Worm (Caenorhabditis elegans) whole organism, L4 larva: ENCODE measurements around the gene nhr-48.

ENCODE experiments used
- egl-27 ChIP-seq: sonication (generic microtip); optimal IDR thresholded peaks from 3 replicates; lab custom pipeline; 2017; ENCODE audit warnings: missing biosample characterization, missing genetic modification reagents, missing genetic modification characterization
- lin-38 ChIP-seq: fragments of 200-800 bp; sonication (Bioruptor generic); IDR thresholded peaks from 2 replicates; pipeline ENCODE4 v1.3.6; 2022; ENCODE audit warnings: missing genetic modification reagents, missing genetic modification characterization, missing compliant biosample characterization
- madf-9 ChIP-seq: fragments of 200-800 bp; sonication (Bioruptor generic); conservative IDR thresholded peaks from 2 replicates; pipeline ENCODE4 v1.3.6; 2022; ENCODE audit warnings: missing genetic modification reagents, missing genetic modification characterization, missing compliant biosample characterization
- mep-1 ChIP-seq: fragments of 150-350 bp; sonication (generic microtip); optimal IDR thresholded peaks from 3 replicates; lab custom pipeline; 2014; ENCODE audit warnings: missing biosample characterization, missing genetic modification characterization
- mxl-2 ChIP-seq: fragments of 200-800 bp; sonication (Bioruptor generic); conservative IDR thresholded peaks from 2 replicates; pipeline ENCODE4 v1.3.6; 2022; ENCODE audit warnings: missing genetic modification reagents, missing genetic modification characterization, missing compliant biosample characterization
- nhr-11 ChIP-seq: fragments of 150-350 bp; optimal IDR thresholded peaks from 2 replicates; lab custom pipeline; 2014; ENCODE audit warnings: missing biosample characterization, missing genetic modification characterization
- nhr-25 ChIP-seq: sonication (generic microtip); optimal IDR thresholded peaks from 2 replicates; lab custom pipeline; 2017; ENCODE audit warnings: missing genetic modification characterization, mild to moderate bottlenecking, missing compliant biosample characterization, antibody characterized with exemption, moderate library complexity, borderline replicate concordance; ENCODE audit not compliant: insufficient read depth
- nhr-28 ChIP-seq: fragments of 150-350 bp; optimal IDR thresholded peaks from 2 replicates; lab custom pipeline; 2014; ENCODE audit warnings: missing biosample characterization, missing genetic modification characterization
- nhr-77 ChIP-seq: fragments of 150-350 bp; optimal IDR thresholded peaks from 2 replicates; lab custom pipeline; 2014; ENCODE audit warnings: missing biosample characterization, missing genetic modification characterization
- pqm-1 ChIP-seq: sonication (generic microtip); optimal IDR thresholded peaks from 2 replicates; lab custom pipeline; 2017; ENCODE audit warnings: missing biosample characterization, missing genetic modification characterization
- rbr-2 ChIP-seq: sonication (generic microtip); optimal IDR thresholded peaks from 2 replicates; lab custom pipeline; 2016; ENCODE audit warnings: missing genotype, missing genetic modification characterization, missing compliant biosample characterization
- unc-39 ChIP-seq: sonication (generic microtip); optimal IDR thresholded peaks from 2 replicates; lab custom pipeline; 2017; ENCODE audit warnings: missing biosample characterization, missing genetic modification characterization
- unc-62 ChIP-seq, 3 experiments: fragments of 150-350 bp in 1 of 3; sonication (generic microtip); optimal IDR thresholded peaks in 2 of 3; peaks in 1 of 3; 1 replicate in 1 of 3; 2 replicates in 2 of 3; lab custom pipeline; 2014 to 2017; ENCODE audit warnings: missing biosample characterization in 3 of 3, missing genetic modification characterization in 3 of 3, missing genetic modification reagents in 3 of 3, missing genotype in 1 of 3

ce11 chrX:15668695-15669094 lies 39.3 kb upstream of the nhr-48 start:
- TF ChIP-seq nhr-77, result no peak
- TF ChIP-seq mxl-2, result no peak
- no peak for TF ChIP-seq lin-38 (GFP tag; lab: Robert Waterston, UW)
- no peak for TF ChIP-seq madf-9 (GFP tag; lab: Robert Waterston, UW)
- TF ChIP-seq mep-1 (tag; lab: Kevin White, UChicago), result no peak
- no peak for TF ChIP-seq nhr-28 (tag; lab: Kevin White, UChicago)
- TF ChIP-seq unc-39 (tag; lab: Kevin White, UChicago), result no peak
- no peak for TF ChIP-seq egl-27 (tag; lab: Kevin White, UChicago)
- TF ChIP-seq nhr-25 (tag; lab: Kevin White, UChicago), result no peak
- TF ChIP-seq unc-62 (GFP tag; optimal IDR thresholded peaks at IDR 0.05 in 1 of 2; lab: Kevin White, UChicago), result no peak
- no peak for TF ChIP-seq unc-62 (tag; optimal IDR thresholded peaks at IDR 0.05; lab: Kevin White, UChicago)
- no peak for TF ChIP-seq nhr-11 (tag; lab: Kevin White, UChicago)
- no peak for TF ChIP-seq pqm-1
- no peak for TF ChIP-seq rbr-2
